Fruit fly (Drosophila melanogaster) Kc167 (cell line): ENCODE results near the gene CG7900.

Source experiments
- psq ChIP-seq: fragments of >200 bp; optimal IDR thresholded peaks from 2 replicates; lab custom pipeline; 2017; ENCODE audit warnings: missing external identifiers
- ttk ChIP-seq: sonication (Bioruptor generic); optimal IDR thresholded peaks from 2 replicates; lab custom pipeline; 2017; ENCODE audit warnings: missing external identifiers

DNA sequence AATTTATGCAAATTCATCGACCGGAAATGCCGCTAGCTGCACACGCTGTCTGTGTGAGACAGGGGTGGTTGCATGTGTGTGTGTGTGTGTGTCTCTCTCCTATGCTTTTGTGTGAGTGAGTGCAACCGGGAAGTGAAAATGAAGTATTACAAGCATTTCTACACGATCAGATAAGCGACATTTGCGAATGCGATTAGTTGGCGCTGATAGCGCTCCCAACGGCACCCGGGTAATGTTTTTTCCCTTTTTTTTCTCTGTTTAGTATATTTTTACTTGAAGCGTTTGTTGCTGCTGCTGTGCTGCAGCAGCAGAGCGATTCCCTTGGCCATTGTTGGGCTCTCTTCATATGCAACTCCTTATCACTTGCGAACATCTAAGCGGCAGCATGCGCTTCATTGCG is 56.1 kb downstream of the CG7900 start:
- TF ChIP-seq ttk (lab: Kevin White, UChicago) (no peak), psq (lab: Kevin White, UChicago) (no peak)
